Fruit fly (Drosophila melanogaster): ENCODE results near the gene CG5347.

DNA sequence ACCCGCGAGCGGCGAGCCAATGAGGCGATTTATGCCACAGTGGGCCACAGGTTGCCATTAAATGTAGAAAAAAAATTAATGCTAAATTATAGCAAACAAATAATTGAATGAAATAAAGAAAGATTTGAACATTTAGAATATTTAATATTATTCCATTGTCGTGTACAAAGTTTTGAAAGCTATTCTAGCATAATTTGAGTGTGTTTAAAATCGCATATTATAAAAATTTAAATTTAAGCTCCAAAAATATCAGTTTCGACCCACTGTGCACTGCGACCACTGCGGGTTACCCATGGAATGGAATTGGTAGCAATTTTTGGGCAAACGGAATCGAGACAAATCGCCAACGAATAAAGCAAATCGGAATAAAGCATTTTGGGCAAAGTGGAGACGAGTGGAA is 32.8 kb upstream of the CG5347 start:
- TF ChIP-seq D1 (tag; optimal IDR thresholded peaks at IDR 0.05) (no peak), EcR (GFP tag; optimal IDR thresholded peaks at IDR 0.05) (no peak), gl (tag; optimal IDR thresholded peaks at IDR 0.05) (no peak), CG12605 (GFP tag; IDR thresholded peaks at IDR 0.05) (no peak), CG17806 (tag; optimal IDR thresholded peaks at IDR 0.05) (no peak), Ets98B (GFP tag; IDR thresholded peaks at IDR 0.05) (0 out of 2 replicates have a peak, but pooled peaks have one; percentile 10), rn (GFP tag; IDR thresholded peaks at IDR 0.05) (no peak), CG14655 (GFP tag; optimal IDR thresholded peaks at IDR 0.05) (no peak), fd96Ca (GFP tag; IDR thresholded peaks at IDR 0.05) (no peak), CG34367 (tag; optimal IDR thresholded peaks at IDR 0.05) (no peak), CG13204 (GFP tag; optimal IDR thresholded peaks at IDR 0.05) (no peak), CG8159 (tag; optimal IDR thresholded peaks at IDR 0.05) (peak; percentile 27)
